Fruit fly (Drosophila melanogaster): ENCODE measurements around the gene CG9259.

CG9259 gene

dm6 chr2L:21102399-21103108 is 13.4 kb downstream of the CG9259 start, which contains the start of gene CG9257 (continued):
- TF ChIP-seq CG17361 (GFP tag; IDR thresholded peaks at IDR 0.05) (peak; percentile 28; the same call in 1 of the 3 replicates), Mrtf (GFP tag; IDR thresholded peaks at IDR 0.05) (no peak), amos (GFP tag; IDR thresholded peaks at IDR 0.05; ENCODE audit: partially characterized antibody) (no peak), jing (GFP tag; optimal IDR thresholded peaks at IDR 0.05) (no peak), CG3281 (GFP tag; optimal IDR thresholded peaks at IDR 0.05) (no peak), B-H2 (GFP tag; optimal IDR thresholded peaks at IDR 0.05) (peak; percentile 0), Sin3A (optimal IDR thresholded peaks at IDR 0.05) (peak; percentile 61), CG3407 (GFP tag; optimal IDR thresholded peaks at IDR 0.05) (no peak), CG8089 (GFP tag; optimal IDR thresholded peaks at IDR 0.05) (no peak), sug (tag; optimal IDR thresholded peaks at IDR 0.05) (no peak), CG33557 (GFP tag; optimal IDR thresholded peaks at IDR 0.05) (no peak), CG33213 (GFP tag; optimal IDR thresholded peaks at IDR 0.05) (peak; percentile 38), Rfx (GFP tag; IDR thresholded peaks at IDR 0.05) (0 out of 2 replicates have a peak, but pooled peaks have one; percentile 9), Myb (GFP tag; optimal IDR thresholded peaks at IDR 0.05) (peak; percentile 24), NK7.1 (GFP tag; optimal IDR thresholded peaks at IDR 0.05) (no peak), MBD-R2 (GFP tag; IDR thresholded peaks at IDR 0.05) (no peak; the same call in none of the 2 replicates), dpn (GFP tag; optimal IDR thresholded peaks at IDR 0.05) (no peak), sens (GFP tag) (peak; percentile 91), CG9437 (GFP tag; optimal IDR thresholded peaks at IDR 0.05) (no peak), az2 (GFP tag; optimal IDR thresholded peaks at IDR 0.05) (no peak), Xbp1 (GFP tag; optimal IDR thresholded peaks at IDR 0.05) (peak; percentile 26), CG6791 (GFP tag; IDR thresholded peaks at IDR 0.05; ENCODE audit: partially characterized antibody) (no peak), corto (GFP tag; optimal IDR thresholded peaks at IDR 0.05) (no peak), nmo (GFP tag; optimal IDR thresholded peaks at IDR 0.05) (peak; percentile 45), Gug (GFP tag; IDR thresholded peaks at IDR 0.05) (no peak), Blimp-1 (GFP tag; optimal IDR thresholded peaks at IDR 0.05) (no peak), ewg (GFP tag; optimal IDR thresholded peaks at IDR 0.05) (no peak), D19A (tag; optimal IDR thresholded peaks at IDR 0.05) (no peak), CG12299 (tag; optimal IDR thresholded peaks at IDR 0.05) (no peak), pb (GFP tag; optimal IDR thresholded peaks at IDR 0.05) (no peak), ken (GFP tag; IDR thresholded peaks at IDR 0.05) (no peak), dm (GFP tag; optimal IDR thresholded peaks at IDR 0.05) (peak; percentile 97), CG2116 (GFP tag; optimal IDR thresholded peaks at IDR 0.05) (peak; percentile 36), row (GFP tag; IDR thresholded peaks at IDR 0.05) (peak; percentile 74), CG3065 (GFP tag; optimal IDR thresholded peaks at IDR 0.05) (no peak), CG8281 (tag; optimal IDR thresholded peaks at IDR 0.05) (no peak), pita (GFP tag; optimal IDR thresholded peaks at IDR 0.05) (no peak), D (optimal IDR thresholded peaks at IDR 0.05) (no peak), D (GFP tag; optimal IDR thresholded peaks at IDR 0.05) (no peak), cad (GFP tag; optimal IDR thresholded peaks at IDR 0.05) (no peak), chif (GFP tag; optimal IDR thresholded peaks at IDR 0.05) (no peak), CG30431 (GFP tag; optimal IDR thresholded peaks at IDR 0.05) (no peak), NFAT (GFP tag; IDR thresholded peaks at IDR 0.05) (0 out of 2 replicates have a peak, but pooled peaks have one; percentile 4), chm (GFP tag; IDR thresholded peaks at IDR 0.05) (no peak), CG4424 (GFP tag; optimal IDR thresholded peaks at IDR 0.05) (peak; percentile 20), TFAM (GFP tag; optimal IDR thresholded peaks at IDR 0.05) (no peak), Nf-YA (GFP tag; IDR thresholded peaks at IDR 0.05) (no peak), CG8478 (optimal IDR thresholded peaks at IDR 0.05) (no peak), CG16813 (GFP tag; IDR thresholded peaks at IDR 0.05; ENCODE audit: partially characterized antibody) (no peak), YL-1 (GFP tag; optimal IDR thresholded peaks at IDR 0.05) (peak; percentile 87), Antp (GFP tag; optimal IDR thresholded peaks at IDR 0.05) (peak; percentile 6), CG4328 (GFP tag; optimal IDR thresholded peaks at IDR 0.05) (no peak)

Data from whole organism, embryonic.